Worm (Caenorhabditis elegans): Measurements from ENCODE around the gene fbxb-87.

fbxb-87 gene

ce11 chrIII:10921474-10921873 lies 27.2 kb downstream of the fbxb-87 start:
- TF ChIP-seq T22C8.4 (GFP tag; IDR thresholded peaks at IDR 0.05), result no peak
- TF ChIP-seq ztf-23 (GFP tag; IDR thresholded peaks at IDR 0.05), result 0 out of 2 replicates have a peak, but pooled peaks have one; percentile 7

DNA sequence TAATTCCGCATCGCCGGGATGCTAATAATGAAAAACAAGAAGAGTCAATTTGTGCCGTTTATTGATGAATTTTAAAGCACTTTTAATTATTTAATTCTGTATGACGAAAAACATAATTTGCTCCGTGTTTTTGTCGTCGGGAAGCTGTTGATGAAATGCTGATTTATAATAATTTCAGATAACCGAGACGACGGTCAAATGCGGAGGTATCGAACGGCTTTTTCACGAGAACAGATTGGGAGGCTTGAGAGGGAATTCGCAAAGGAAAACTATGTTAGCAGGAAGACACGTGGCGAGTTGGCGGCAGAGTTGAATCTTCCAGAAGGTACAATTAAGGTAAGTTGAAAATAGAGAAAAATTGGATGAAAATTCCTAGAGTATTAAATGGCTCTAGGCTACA lies 29.2 kb downstream of the fbxb-87 start:
- TF ChIP-seq ztf-29 (GFP tag; IDR thresholded peaks at IDR 0.05) (no peak), tab-1 (GFP tag; IDR thresholded peaks at IDR 0.05) (no peak), ref-1 (GFP tag; conservative IDR thresholded peaks at IDR 0.05) (no peak)

- TF ChIP-seq klf-2 (GFP tag; conservative IDR thresholded peaks at IDR 0.05) (no peak), ref-1 (GFP tag; conservative IDR thresholded peaks at IDR 0.05) (no peak), flt-1 (GFP tag; IDR thresholded peaks at IDR 0.05) (no peak), T22C8.4 (GFP tag; IDR thresholded peaks at IDR 0.05) (no peak), tab-1 (GFP tag; IDR thresholded peaks at IDR 0.05) (no peak), ztf-29 (GFP tag; IDR thresholded peaks at IDR 0.05) (no peak), ztf-23 (GFP tag; IDR thresholded peaks at IDR 0.05) (no peak), med-1 (GFP tag; optimal IDR thresholded peaks at IDR 0.05; ENCODE audit: insufficient read depth) (no peak), cog-1 (tag; optimal IDR thresholded peaks at IDR 0.05) (no peak)
These were observed 36.5 kb downstream of the fbxb-87 start, which contains the start of gene M142.5 for ce11 chrIII:10930850-10931249. Gene M142.5, plus strand, starts transcription at chrIII:10931201.

ce11 chrIII:10933331-10933730 lies 39.0 kb downstream of the fbxb-87 start, which contains the start of gene M142.8:
Gene M142.8, plus strand, starts transcription at chrIII:10933631.
- no peak for TF ChIP-seq T22C8.4 (GFP tag; IDR thresholded peaks at IDR 0.05)
- TF ChIP-seq ztf-23 (GFP tag; IDR thresholded peaks at IDR 0.05), result no peak
- no peak for TF ChIP-seq med-1 (GFP tag; optimal IDR thresholded peaks at IDR 0.05; ENCODE audit: insufficient read depth)
- no peak for TF ChIP-seq cog-1 (tag; optimal IDR thresholded peaks at IDR 0.05)
- no peak for TF ChIP-seq ref-1 (GFP tag; conservative IDR thresholded peaks at IDR 0.05)
- no peak for TF ChIP-seq flt-1 (GFP tag; IDR thresholded peaks at IDR 0.05)

- TF ChIP-seq flt-1 (GFP tag; IDR thresholded peaks at IDR 0.05), result no peak
- no peak for TF ChIP-seq med-1 (GFP tag; optimal IDR thresholded peaks at IDR 0.05; ENCODE audit: insufficient read depth)
- TF ChIP-seq cog-1 (tag; optimal IDR thresholded peaks at IDR 0.05), result no peak
- TF ChIP-seq tab-1 (GFP tag; IDR thresholded peaks at IDR 0.05), result no peak
- no peak for TF ChIP-seq ref-1 (GFP tag; conservative IDR thresholded peaks at IDR 0.05)
- TF ChIP-seq ztf-23 (GFP tag; IDR thresholded peaks at IDR 0.05), result no peak
- no peak for TF ChIP-seq T22C8.4 (GFP tag; IDR thresholded peaks at IDR 0.05)
- TF ChIP-seq ztf-29 (GFP tag; IDR thresholded peaks at IDR 0.05), result no peak
- TF ChIP-seq klf-2 (GFP tag; conservative IDR thresholded peaks at IDR 0.05), result no peak
These were observed 41.6 kb downstream of the fbxb-87 start, which contains the start of gene rle-1 for ce11 chrIII:10935944-10936343. Gene rle-1, plus strand, starts transcription at chrIII:10936244.

DNA sequence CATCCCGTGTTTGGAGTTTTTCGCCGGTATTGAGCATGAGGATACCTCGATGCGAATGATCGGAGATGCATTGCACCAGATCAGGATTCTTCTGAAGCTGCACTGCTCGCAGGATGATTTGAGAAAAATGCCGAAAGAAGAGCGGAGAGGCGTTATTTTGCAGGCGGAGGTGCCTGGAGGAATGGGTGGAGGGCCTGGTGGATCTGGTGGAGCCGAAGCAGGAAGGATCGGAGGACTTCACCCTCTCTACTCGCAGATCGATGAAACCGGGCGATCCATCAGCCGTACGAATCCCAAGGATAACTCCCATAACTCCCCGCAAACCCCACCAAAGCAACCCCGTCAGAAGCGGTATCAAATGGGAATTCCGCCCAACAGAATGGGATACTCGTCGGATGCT lies 44.9 kb downstream of the fbxb-87 start:
- TF ChIP-seq cog-1 (tag; optimal IDR thresholded peaks at IDR 0.05), result no peak
- no peak for TF ChIP-seq tab-1 (GFP tag; IDR thresholded peaks at IDR 0.05)
- no peak for TF ChIP-seq ztf-23 (GFP tag; IDR thresholded peaks at IDR 0.05)
- TF ChIP-seq med-1 (GFP tag; optimal IDR thresholded peaks at IDR 0.05; ENCODE audit: insufficient read depth), result no peak
- no peak for TF ChIP-seq ref-1 (GFP tag; conservative IDR thresholded peaks at IDR 0.05)
- TF ChIP-seq ztf-29 (GFP tag; IDR thresholded peaks at IDR 0.05), result no peak
- no peak for TF ChIP-seq klf-2 (GFP tag; conservative IDR thresholded peaks at IDR 0.05)
- no peak for TF ChIP-seq T22C8.4 (GFP tag; IDR thresholded peaks at IDR 0.05)
- TF ChIP-seq flt-1 (GFP tag; IDR thresholded peaks at IDR 0.05), result no peak

DNA sequence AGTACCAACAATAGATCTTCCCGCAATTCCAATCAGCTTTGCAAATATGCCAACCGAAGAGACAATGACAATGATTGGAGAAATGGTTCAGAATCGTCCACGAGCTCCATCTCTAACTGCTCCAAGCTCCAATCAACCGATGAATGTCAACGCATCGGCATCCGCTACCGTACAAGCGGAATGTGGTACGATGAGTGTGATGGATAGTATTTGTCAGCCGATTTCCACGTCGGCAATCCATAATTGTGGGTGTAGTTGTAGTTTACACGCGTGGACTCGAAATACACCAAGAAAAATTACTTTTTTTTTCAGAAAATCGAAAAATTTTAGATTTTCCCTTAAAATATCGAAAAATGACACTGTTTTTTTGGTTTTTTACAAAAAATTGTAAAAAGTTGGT lies 48.6 kb downstream of the fbxb-87 start:
- no peak for TF ChIP-seq ref-1 (GFP tag; conservative IDR thresholded peaks at IDR 0.05)
- no peak for TF ChIP-seq ztf-29 (GFP tag; IDR thresholded peaks at IDR 0.05)
- TF ChIP-seq klf-2 (GFP tag; conservative IDR thresholded peaks at IDR 0.05), result no peak
- no peak for TF ChIP-seq flt-1 (GFP tag; IDR thresholded peaks at IDR 0.05)
- no peak for TF ChIP-seq ztf-23 (GFP tag; IDR thresholded peaks at IDR 0.05)
- TF ChIP-seq med-1 (GFP tag; optimal IDR thresholded peaks at IDR 0.05; ENCODE audit: insufficient read depth), result no peak
- TF ChIP-seq T22C8.4 (GFP tag; IDR thresholded peaks at IDR 0.05), result no peak

ce11 chrIII:10945537-10945936 lies 51.2 kb downstream of the fbxb-87 start:
- TF ChIP-seq med-1 (GFP tag; optimal IDR thresholded peaks at IDR 0.05; ENCODE audit: insufficient read depth) (no peak), T22C8.4 (GFP tag; IDR thresholded peaks at IDR 0.05) (no peak), ztf-23 (GFP tag; IDR thresholded peaks at IDR 0.05) (no peak), ref-1 (GFP tag; conservative IDR thresholded peaks at IDR 0.05) (no peak), tab-1 (GFP tag; IDR thresholded peaks at IDR 0.05) (no peak), cog-1 (tag; optimal IDR thresholded peaks at IDR 0.05) (no peak)
